Worm (Caenorhabditis elegans): ENCODE measurements around the gene srd-18.

The srd-18 gene

DNA sequence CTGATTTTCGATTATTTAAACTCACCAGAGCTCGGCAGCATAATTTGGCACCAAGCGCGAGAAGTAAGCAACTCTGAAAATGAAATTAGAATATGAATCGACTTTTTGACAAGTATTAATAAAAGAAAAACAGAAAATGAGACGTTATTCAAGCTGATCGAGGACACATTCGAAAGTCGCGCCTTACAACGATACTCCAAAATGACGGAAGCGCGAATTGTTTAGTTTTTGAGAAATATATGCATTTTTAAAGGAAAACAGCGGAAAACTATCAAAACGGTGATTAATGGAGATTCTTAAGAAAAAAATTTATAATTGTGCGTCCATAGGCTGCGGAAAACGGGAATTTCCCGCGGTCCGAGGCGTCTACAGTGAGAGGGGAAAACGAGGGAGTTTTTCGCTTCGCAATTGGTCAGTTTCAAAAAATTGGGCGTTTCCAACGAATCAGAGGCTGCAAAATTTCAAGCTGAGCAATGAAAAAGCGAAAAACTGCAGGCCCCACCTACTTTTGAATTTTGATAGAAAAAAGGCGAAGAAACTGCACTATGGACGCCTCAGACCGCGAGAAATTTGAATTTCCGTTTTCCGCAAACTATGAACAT is 10.9 kb upstream of the srd-18 start, which contains the start of gene mes-4:
TSS of gene mes-4 (minus strand) at position 73 of the 602 bp plus-strand sequence.
- TF ChIP-seq ama-1 (optimal IDR thresholded peaks at IDR 0.05) (no peak), F13C5.2 (tag; optimal IDR thresholded peaks at IDR 0.05) (peak; percentile 33)

DNA sequence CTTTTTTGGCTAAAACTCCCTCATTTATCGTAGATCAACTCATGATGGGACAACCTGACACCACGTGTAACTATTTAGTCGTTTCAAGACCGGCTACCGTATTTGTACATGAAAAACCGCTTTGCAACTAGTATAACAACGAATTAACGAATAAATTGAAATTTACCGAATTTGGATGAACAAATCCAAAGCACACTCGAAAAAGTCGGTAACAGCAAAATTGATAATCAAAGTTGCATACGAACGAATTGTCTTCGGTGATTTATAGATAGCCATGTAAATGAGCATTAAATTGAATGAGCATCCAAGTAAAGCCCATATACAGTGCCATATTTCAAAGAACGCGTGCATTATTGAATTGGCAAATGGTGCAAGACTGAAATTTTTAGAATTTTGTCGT is 5.7 kb upstream of the srd-18 start, which contains the start of gene srd-17:
TSS of gene srd-17 (minus strand) at position 351 of the 400 bp plus-strand sequence.
- TF ChIP-seq hnd-1 (tag; optimal IDR thresholded peaks at IDR 0.05): no peak
- no peak for TF ChIP-seq sea-1 (GFP tag; conservative IDR thresholded peaks at IDR 0.05)
- no peak for TF ChIP-seq hmbx-1 (tag; optimal IDR thresholded peaks at IDR 0.05)
- TF ChIP-seq tbx-37 (GFP tag; conservative IDR thresholded peaks at IDR 0.05): no peak
- TF ChIP-seq ets-7 (tag; optimal IDR thresholded peaks at IDR 0.05): no peak
- no peak for TF ChIP-seq tbx-11 (GFP tag; IDR thresholded peaks at IDR 0.05)
- no peak for TF ChIP-seq ama-1 (optimal IDR thresholded peaks at IDR 0.05)

DNA sequence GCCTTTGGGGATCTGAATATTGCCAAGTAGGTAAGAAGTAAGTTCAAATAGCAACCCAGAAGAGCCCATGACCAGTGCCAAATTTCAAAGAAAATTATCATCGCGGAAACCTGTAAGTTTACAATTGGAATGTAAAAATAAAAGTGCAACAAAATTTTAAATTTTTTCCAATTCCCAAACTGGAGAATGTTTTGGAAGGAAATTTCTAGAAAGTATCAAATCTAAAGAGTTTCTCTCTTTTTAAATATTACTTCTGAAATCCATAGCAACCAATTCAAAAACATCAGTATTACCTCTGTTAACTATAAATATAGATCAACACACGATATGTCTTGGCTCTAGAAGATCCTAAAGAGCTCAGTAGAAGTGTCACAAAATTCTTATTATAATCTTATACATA is 2.0 kb upstream of the srd-18 start, which contains the start of gene srd-19:
TSS of gene srd-19 (minus strand) at position 101 of the 400 bp plus-strand sequence.
- TF ChIP-seq flt-1 (GFP tag; IDR thresholded peaks at IDR 0.05) (no peak), hmbx-1 (tag; optimal IDR thresholded peaks at IDR 0.05) (no peak), ama-1 (optimal IDR thresholded peaks at IDR 0.05) (no peak), tra-4 (tag; optimal IDR thresholded peaks at IDR 0.05) (no peak), hmg-4 (GFP tag; optimal IDR thresholded peaks at IDR 0.05) (no peak), ets-7 (tag; optimal IDR thresholded peaks at IDR 0.05) (no peak), pes-1 (GFP tag; IDR thresholded peaks at IDR 0.05) (no peak), F13C5.2 (tag; optimal IDR thresholded peaks at IDR 0.05) (no peak), ceh-13 (GFP tag; optimal IDR thresholded peaks at IDR 0.05) (no peak), scrt-1 (GFP tag; IDR thresholded peaks at IDR 0.05) (no peak), ceh-36 (tag; optimal IDR thresholded peaks at IDR 0.05) (no peak), sea-1 (GFP tag; conservative IDR thresholded peaks at IDR 0.05) (no peak), tbx-11 (GFP tag; IDR thresholded peaks at IDR 0.05) (no peak), tbx-37 (GFP tag; conservative IDR thresholded peaks at IDR 0.05) (no peak), B0310.2 (tag; optimal IDR thresholded peaks at IDR 0.05) (no peak), aly-1 (tag; optimal IDR thresholded peaks at IDR 0.05) (no peak), hnd-1 (tag; optimal IDR thresholded peaks at IDR 0.05) (no peak)

DNA sequence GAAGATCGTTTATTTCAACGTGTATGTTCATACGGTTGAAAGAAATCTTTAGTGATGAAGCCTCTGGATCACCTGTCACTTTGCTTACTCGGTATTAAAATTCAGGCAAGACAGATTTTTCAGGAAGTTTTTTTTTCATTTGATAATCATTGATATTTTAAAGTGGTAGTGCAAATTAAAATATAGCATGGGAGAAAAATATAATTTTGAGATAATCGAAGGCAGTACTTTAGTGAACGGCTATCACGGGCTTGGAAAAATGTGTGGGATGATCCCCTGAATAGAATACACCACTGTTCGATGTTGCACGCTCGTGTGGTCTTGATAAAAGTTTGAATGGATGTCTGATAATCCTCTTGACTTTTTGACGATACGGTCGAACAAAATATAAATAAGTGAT is 714 bp upstream of the srd-18 start:
- no peak for TF ChIP-seq ama-1 (optimal IDR thresholded peaks at IDR 0.05)
- no peak for TF ChIP-seq pes-1 (GFP tag; IDR thresholded peaks at IDR 0.05)
- no peak for TF ChIP-seq tra-4 (tag; optimal IDR thresholded peaks at IDR 0.05)
- no peak for TF ChIP-seq ceh-36 (tag; optimal IDR thresholded peaks at IDR 0.05)
- no peak for TF ChIP-seq ets-7 (tag; optimal IDR thresholded peaks at IDR 0.05)
- no peak for TF ChIP-seq tbx-11 (GFP tag; IDR thresholded peaks at IDR 0.05)
- TF ChIP-seq B0310.2 (tag; optimal IDR thresholded peaks at IDR 0.05): no peak
- TF ChIP-seq hnd-1 (tag; optimal IDR thresholded peaks at IDR 0.05): no peak

DNA sequence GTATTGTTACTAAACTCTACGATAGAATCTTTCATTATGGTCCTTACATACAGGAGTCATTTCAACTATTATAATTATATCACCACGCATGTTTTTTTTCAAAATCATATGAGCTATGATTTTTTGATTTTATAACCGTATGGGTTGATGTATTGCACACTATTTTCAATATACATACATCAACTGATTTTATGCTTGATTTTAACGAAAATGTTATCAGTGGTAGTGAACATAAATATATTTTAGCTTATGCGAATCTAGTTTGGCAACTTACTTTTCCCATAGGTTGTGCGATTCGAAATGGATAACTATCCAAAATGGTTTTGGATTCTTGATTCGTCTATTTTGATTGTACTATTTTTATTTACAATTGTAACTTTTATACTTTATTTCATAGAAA is 3.1 kb downstream of the srd-18 start, which contains the start of gene srv-10:
TSS of gene srv-10 (plus strand) at position 301 of the 400 bp plus-strand sequence.
- TF ChIP-seq F13C5.2 (tag; optimal IDR thresholded peaks at IDR 0.05): no peak
- TF ChIP-seq aly-1 (tag; optimal IDR thresholded peaks at IDR 0.05): no peak

DNA sequence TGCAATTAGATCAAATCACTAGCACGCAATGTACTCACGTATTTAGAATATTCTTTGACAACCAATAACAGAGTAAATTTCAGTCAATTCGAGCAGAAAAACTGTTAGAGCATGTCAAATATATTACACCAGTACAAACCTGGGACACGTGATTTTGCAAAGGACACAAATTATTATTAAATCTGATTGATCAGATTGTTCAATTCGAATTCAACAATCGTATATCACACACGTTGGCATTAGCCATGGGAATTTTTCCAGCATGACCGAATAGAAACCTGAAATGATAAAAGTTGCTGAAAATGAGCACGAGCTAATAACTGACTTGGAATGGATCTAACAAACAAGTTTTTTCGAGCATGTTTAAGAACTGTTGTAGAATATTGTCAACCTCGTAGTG is 3.6 kb downstream of the srd-18 start, which contains the start of gene srv-9:
TSS of gene srv-9 (minus strand) at position 101 of the 400 bp plus-strand sequence.
- TF ChIP-seq ets-7 (tag; optimal IDR thresholded peaks at IDR 0.05) (no peak), aly-1 (tag; optimal IDR thresholded peaks at IDR 0.05) (no peak), pes-1 (GFP tag; IDR thresholded peaks at IDR 0.05) (no peak), tbx-37 (GFP tag; conservative IDR thresholded peaks at IDR 0.05) (no peak), hmg-4 (GFP tag; optimal IDR thresholded peaks at IDR 0.05) (no peak), ama-1 (optimal IDR thresholded peaks at IDR 0.05) (no peak), flt-1 (GFP tag; IDR thresholded peaks at IDR 0.05) (no peak), scrt-1 (GFP tag; IDR thresholded peaks at IDR 0.05) (no peak), ceh-13 (GFP tag; optimal IDR thresholded peaks at IDR 0.05) (no peak), ceh-36 (tag; optimal IDR thresholded peaks at IDR 0.05) (no peak), F13C5.2 (tag; optimal IDR thresholded peaks at IDR 0.05) (no peak), B0310.2 (tag; optimal IDR thresholded peaks at IDR 0.05) (no peak), sea-1 (GFP tag; conservative IDR thresholded peaks at IDR 0.05) (no peak), hmbx-1 (tag; optimal IDR thresholded peaks at IDR 0.05) (no peak), hnd-1 (tag; optimal IDR thresholded peaks at IDR 0.05) (no peak), tra-4 (tag; optimal IDR thresholded peaks at IDR 0.05) (no peak), tbx-11 (GFP tag; IDR thresholded peaks at IDR 0.05) (no peak)

DNA sequence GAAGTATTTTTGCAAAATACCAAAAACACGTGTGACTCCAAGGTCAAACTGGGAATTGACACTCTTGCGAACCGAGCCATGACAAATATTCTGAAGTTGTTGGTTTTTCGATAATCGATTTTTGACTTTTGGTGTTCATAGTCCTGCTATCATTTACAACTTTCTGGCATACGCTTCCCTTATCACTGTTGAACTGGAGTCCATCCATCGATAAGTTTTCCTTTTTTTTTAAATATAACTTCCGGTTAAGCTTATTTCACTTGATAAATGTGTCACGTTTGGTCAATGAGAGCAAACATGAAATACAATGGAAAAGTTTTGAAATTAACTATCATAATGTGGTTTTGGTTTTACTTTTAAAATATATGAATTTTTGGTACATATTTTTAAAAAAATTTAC is 5.0 kb downstream of the srd-18 start:
- TF ChIP-seq hmg-4 (GFP tag; optimal IDR thresholded peaks at IDR 0.05): no peak
- TF ChIP-seq scrt-1 (GFP tag; IDR thresholded peaks at IDR 0.05): no peak

DNA sequence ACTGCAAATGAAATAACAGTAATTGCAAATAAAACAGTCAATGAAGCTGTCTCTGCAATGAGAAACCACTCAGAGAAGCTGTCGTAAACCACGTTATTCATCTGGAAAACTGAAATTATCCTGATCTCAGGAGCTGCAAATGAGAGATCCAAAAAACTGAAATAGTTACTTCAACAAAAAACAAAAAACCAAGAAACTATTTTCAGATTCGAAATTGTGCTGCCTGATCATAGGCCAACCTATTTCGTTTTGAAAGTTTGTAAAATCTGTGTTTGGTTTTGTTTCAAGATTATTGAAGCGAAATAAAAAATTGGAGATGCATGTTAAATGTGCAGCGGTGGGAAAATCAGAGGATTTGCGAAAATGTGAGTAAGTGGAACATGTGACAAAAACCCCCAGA is 6.0 kb downstream of the srd-18 start, which contains the start of gene srv-8:
TSS of gene srv-8 (minus strand) at position 101 of the 400 bp plus-strand sequence.
- TF ChIP-seq aly-1 (tag; optimal IDR thresholded peaks at IDR 0.05): no peak
- no peak for TF ChIP-seq pes-1 (GFP tag; IDR thresholded peaks at IDR 0.05)
- TF ChIP-seq ceh-36 (tag; optimal IDR thresholded peaks at IDR 0.05): no peak
- no peak for TF ChIP-seq F13C5.2 (tag; optimal IDR thresholded peaks at IDR 0.05)
- no peak for TF ChIP-seq sea-1 (GFP tag; conservative IDR thresholded peaks at IDR 0.05)
- TF ChIP-seq ama-1 (optimal IDR thresholded peaks at IDR 0.05): no peak
- no peak for TF ChIP-seq ceh-13 (GFP tag; optimal IDR thresholded peaks at IDR 0.05)
- no peak for TF ChIP-seq tbx-37 (GFP tag; conservative IDR thresholded peaks at IDR 0.05)
- no peak for TF ChIP-seq flt-1 (GFP tag; IDR thresholded peaks at IDR 0.05)
- no peak for TF ChIP-seq hmbx-1 (tag; optimal IDR thresholded peaks at IDR 0.05)
- no peak for TF ChIP-seq tbx-11 (GFP tag; IDR thresholded peaks at IDR 0.05)
- TF ChIP-seq B0310.2 (tag; optimal IDR thresholded peaks at IDR 0.05): no peak
- TF ChIP-seq ets-7 (tag; optimal IDR thresholded peaks at IDR 0.05): no peak
- TF ChIP-seq hmg-4 (GFP tag; optimal IDR thresholded peaks at IDR 0.05): no peak
- TF ChIP-seq scrt-1 (GFP tag; IDR thresholded peaks at IDR 0.05): no peak
- TF ChIP-seq hnd-1 (tag; optimal IDR thresholded peaks at IDR 0.05): no peak
- no peak for TF ChIP-seq tra-4 (tag; optimal IDR thresholded peaks at IDR 0.05)

All from whole organism, early embryonic.